Fruit fly (Drosophila melanogaster) S2 (cell line): ENCODE data around the gene PolD1.

ENCODE experiments used
- CG8478 ChIP-seq: fragments of >200 bp; optimal IDR thresholded peaks from 2 replicates; lab custom pipeline; 2018
- CTCF ChIP-seq, 2 experiments: fragments of >200 bp; optimal IDR thresholded peaks; 2 replicates each; lab custom pipeline; 2018

Gene PolD1

dm6 chr3L:15987635-15988034 is at the start of gene PolD1:
Gene PolD1, minus strand, starts transcription at chr3L:15987815.
- TF ChIP-seq CTCF (optimal IDR thresholded peaks at IDR 0.05; lab: Kevin White, UChicago): no peak

dm6 chr3L:16037048-16037477 is 49.4 kb upstream of the PolD1 start:
- TF ChIP-seq CG8478 (lab: Kevin White, UChicago): no peak
- TF ChIP-seq CTCF (optimal IDR thresholded peaks at IDR 0.05; lab: Kevin White, UChicago): peak; percentile 55 to 73

dm6 chr3L:16035185-16035584 is 47.6 kb upstream of the PolD1 start, which contains the start of gene CG5895:
Gene CG5895, plus strand, starts transcription at chr3L:16035485.
- no peak for TF ChIP-seq CTCF (optimal IDR thresholded peaks at IDR 0.05; lab: Kevin White, UChicago)
- TF ChIP-seq CG8478 (lab: Kevin White, UChicago): no peak

- TF ChIP-seq CTCF (optimal IDR thresholded peaks at IDR 0.05; lab: Kevin White, UChicago): no peak
- no peak for TF ChIP-seq CG8478 (lab: Kevin White, UChicago)
These were observed 46.6 kb upstream of the PolD1 start, which contains the start of gene CG42538 for dm6 chr3L:16034224-16034623. Gene CG42538, plus strand, starts transcription at chr3L:16034524.

dm6 chr3L:16033090-16033828 is 45.6 kb upstream of the PolD1 start, which contains the start of the genes CG42717 and CG42716:
Gene CG42717, minus strand, starts transcription at chr3L:16033190.
Gene CG42716, plus strand, starts transcription at chr3L:16033778.
- no peak for TF ChIP-seq CTCF (optimal IDR thresholded peaks at IDR 0.05; lab: Kevin White, UChicago)

dm6 chr3L:16028924-16029323 is 41.3 kb upstream of the PolD1 start:
- no peak for TF ChIP-seq CTCF (optimal IDR thresholded peaks at IDR 0.05; lab: Kevin White, UChicago)
- TF ChIP-seq CG8478 (lab: Kevin White, UChicago): no peak

- TF ChIP-seq CTCF (optimal IDR thresholded peaks at IDR 0.05; lab: Kevin White, UChicago): no peak
- TF ChIP-seq CG8478 (lab: Kevin White, UChicago): no peak
These were observed 39.6 kb upstream of the PolD1 start for dm6 chr3L:16027163-16027633.

dm6 chr3L:16026065-16026789 is 38.6 kb upstream of the PolD1 start:
- TF ChIP-seq CG8478 (lab: Kevin White, UChicago) (no peak), CTCF (optimal IDR thresholded peaks at IDR 0.05; lab: Kevin White, UChicago) (no peak)

- TF ChIP-seq CG8478 (lab: Kevin White, UChicago) (no peak), CTCF (optimal IDR thresholded peaks at IDR 0.05; lab: Kevin White, UChicago) (no peak)
These were observed 37.5 kb upstream of the PolD1 start for dm6 chr3L:16025020-16025680.

dm6 chr3L:16024276-16025019 is 36.8 kb upstream of the PolD1 start:
- TF ChIP-seq CTCF (optimal IDR thresholded peaks at IDR 0.05; lab: Kevin White, UChicago) (no peak), CG8478 (lab: Kevin White, UChicago) (no peak)

- TF ChIP-seq CTCF (optimal IDR thresholded peaks at IDR 0.05; lab: Kevin White, UChicago): no peak
These were observed 35.5 kb upstream of the PolD1 start, which contains the start of gene Notum for dm6 chr3L:16023020-16023648. Gene Notum, plus strand, starts transcription at chr3L:16023480.

dm6 chr3L:16021064-16021683 is 33.6 kb upstream of the PolD1 start:
- no peak for TF ChIP-seq CTCF (optimal IDR thresholded peaks at IDR 0.05; lab: Kevin White, UChicago)
- no peak for TF ChIP-seq CG8478 (lab: Kevin White, UChicago)
